Worm (Caenorhabditis elegans): ENCODE measurements around the gene K07F5.15.
"Not testable (repeated sequence)": the region's sequence is repeated elsewhere in the genome, so short reads cannot be mapped to it uniquely, and the experiment has no call there.

Gene K07F5.15

ce11 chrIV:9836317-9836716 lies 28.6 kb upstream of the K07F5.15 start, which contains the start of gene msp-81:
TSS of gene msp-81 (minus strand) at chrIV:9836417.
- no peak for TF ChIP-seq snpc-1.1 (tag; optimal IDR thresholded peaks at IDR 0.05; ENCODE audit: insufficient read depth)
- no peak for TF ChIP-seq C17E4.6 (GFP tag; IDR thresholded peaks at IDR 0.05)
- TF ChIP-seq Y79H2A.3 (GFP tag; conservative IDR thresholded peaks at IDR 0.05): no peak
- TF ChIP-seq ztf-6 (GFP tag; IDR thresholded peaks at IDR 0.05): no peak
- TF ChIP-seq madf-6 (GFP tag; IDR thresholded peaks at IDR 0.05): no peak
- TF ChIP-seq tbx-9 (tag; optimal IDR thresholded peaks at IDR 0.05; ENCODE audit: borderline replicate concordance): no peak
- TF ChIP-seq ceh-27 (GFP tag; optimal IDR thresholded peaks at IDR 0.05): no peak
- no peak for TF ChIP-seq fkh-3 (tag; optimal IDR thresholded peaks at IDR 0.05)
- no peak for TF ChIP-seq hsf-1 (GFP tag; IDR thresholded peaks at IDR 0.05)
- no peak for TF ChIP-seq T26A5.8 (tag; optimal IDR thresholded peaks at IDR 0.05)
- no peak for TF ChIP-seq B0336.3 (GFP tag; IDR thresholded peaks at IDR 0.05)
- no peak for TF ChIP-seq zim-3 (tag; optimal IDR thresholded peaks at IDR 0.05)
- TF ChIP-seq lir-1 (GFP tag; conservative IDR thresholded peaks at IDR 0.05): no peak
- TF ChIP-seq xnd-1 (tag; optimal IDR thresholded peaks at IDR 0.05): no peak

DNA sequence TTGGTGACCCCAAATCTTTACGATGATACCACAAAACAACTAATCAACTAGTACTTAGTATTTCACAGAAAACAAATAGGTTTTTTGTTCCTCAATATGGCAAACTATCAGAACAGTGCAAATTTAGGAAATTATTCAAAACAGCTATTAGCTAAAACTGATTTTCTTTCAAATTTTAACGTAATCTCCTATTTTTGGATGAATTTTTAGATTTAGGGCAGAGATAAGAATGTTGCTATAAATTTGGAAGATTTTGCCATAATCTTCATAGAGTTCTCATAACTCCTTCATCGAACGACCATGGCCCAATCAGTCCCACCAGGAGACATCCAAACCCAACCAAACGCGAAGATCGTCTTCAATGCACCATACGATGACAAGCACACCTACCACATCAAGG lies 27.5 kb upstream of the K07F5.15 start, which contains the start of gene msp-10:
Gene msp-10, plus strand, starts transcription at position 301 of the 400 bp plus-strand sequence.
- not testable (repeated sequence) for TF ChIP-seq mel-28 (tag; optimal IDR thresholded peaks at IDR 0.05; ENCODE audit: borderline replicate concordance); madf-3 (GFP tag; IDR thresholded peaks at IDR 0.05); sdz-38 (tag; optimal IDR thresholded peaks at IDR 0.05)

- TF ChIP-seq ceh-91 (GFP tag; IDR thresholded peaks at IDR 0.05) (no peak), Y53F4B.3 (GFP tag; IDR thresholded peaks at IDR 0.05) (no peak), ceh-79 (tag; optimal IDR thresholded peaks at IDR 0.05) (no peak), repo-1 (tag; optimal IDR thresholded peaks at IDR 0.05) (no peak), C06A6.2 (GFP tag; conservative IDR thresholded peaks at IDR 0.05) (no peak), rcor-1 (GFP tag; IDR thresholded peaks at IDR 0.05) (no peak), cebp-1 (GFP tag; IDR thresholded peaks at IDR 0.05) (no peak), cebp-1 (tag; optimal IDR thresholded peaks at IDR 0.05) (no peak), cebp-2 (GFP tag; IDR thresholded peaks at IDR 0.05) (no peak), atf-7 (tag; optimal IDR thresholded peaks at IDR 0.05) (no peak), nfya-2 (GFP tag; IDR thresholded peaks at IDR 0.05) (no peak), ztf-25 (GFP tag; IDR thresholded peaks at IDR 0.05) (no peak), nfya-1 (tag; optimal IDR thresholded peaks at IDR 0.05; ENCODE audit: borderline replicate concordance, insufficient read depth) (no peak), egrh-3 (GFP tag; IDR thresholded peaks at IDR 0.05) (no peak)
These were observed 23.8 kb upstream of the K07F5.15 start, which contains the start of the genes kin-24 and msp-56 for ce11 chrIV:9840984-9841590. TSS of gene kin-24 (minus strand) at chrIV:9841084. TSS of gene msp-56 (plus strand) at chrIV:9841540.

ce11 chrIV:9842071-9842470 lies 22.8 kb upstream of the K07F5.15 start, which contains the start of gene K07F5.17:
TSS of gene K07F5.17 (plus strand) at chrIV:9842371.
- no peak for TF ChIP-seq Y79H2A.3 (GFP tag; conservative IDR thresholded peaks at IDR 0.05)
- TF ChIP-seq F33H1.4 (GFP tag; IDR thresholded peaks at IDR 0.05): no peak
- no peak for TF ChIP-seq ets-4 (GFP tag; optimal IDR thresholded peaks at IDR 0.05)
- no peak for TF ChIP-seq F23B12.7 (tag; optimal IDR thresholded peaks at IDR 0.05; ENCODE audit: insufficient read depth)
- no peak for TF ChIP-seq snpc-1.1 (tag; optimal IDR thresholded peaks at IDR 0.05; ENCODE audit: insufficient read depth)
- no peak for TF ChIP-seq F49E8.2 (tag; optimal IDR thresholded peaks at IDR 0.05; ENCODE audit: insufficient read depth)
- TF ChIP-seq Y67H2A.10 (GFP tag; conservative IDR thresholded peaks at IDR 0.05): no peak
- no peak for TF ChIP-seq snpc-1.3 (tag; optimal IDR thresholded peaks at IDR 0.05; ENCODE audit: insufficient read depth)
- TF ChIP-seq snpc-3.4 (tag; optimal IDR thresholded peaks at IDR 0.05): no peak
- TF ChIP-seq nhr-27 (tag; optimal IDR thresholded peaks at IDR 0.05): no peak
- TF ChIP-seq egl-18 (GFP tag; IDR thresholded peaks at IDR 0.05): no peak
- TF ChIP-seq xnd-1 (tag; optimal IDR thresholded peaks at IDR 0.05): no peak
- TF ChIP-seq gei-17 (GFP tag; optimal IDR thresholded peaks at IDR 0.05): no peak
- TF ChIP-seq rpc-1 (optimal IDR thresholded peaks at IDR 0.05): no peak
- TF ChIP-seq rpc-1 (tag; optimal IDR thresholded peaks at IDR 0.05): no peak
